Fruit fly (Drosophila melanogaster): ENCODE results near the gene ko.

ko gene

DNA sequence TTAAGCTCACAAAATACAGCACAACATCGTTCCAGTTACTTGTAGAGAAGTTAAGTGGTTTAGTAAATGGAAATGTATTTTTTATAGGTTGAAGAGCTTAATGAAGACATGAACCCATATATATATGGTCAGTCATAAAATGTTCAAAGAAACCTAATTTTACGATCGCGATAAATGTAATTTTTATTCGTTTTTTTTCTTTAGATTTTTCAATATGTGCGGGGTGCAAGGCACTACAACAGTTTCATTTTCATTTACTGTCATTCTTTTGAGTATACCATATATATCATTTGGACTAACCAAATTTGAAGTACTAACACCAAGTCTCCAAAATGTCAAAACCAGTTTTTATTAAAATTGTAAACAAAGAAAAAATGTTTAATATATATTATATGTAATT is 7.5 kb downstream of the ko start, which contains the start of gene CG33284:
TSS of gene CG33284 (plus strand) at position 301 of the 400 bp plus-strand sequence.
- TF ChIP-seq CG1620 (GFP tag; optimal IDR thresholded peaks at IDR 0.05): no peak
- no peak for TF ChIP-seq CG7101 (tag; optimal IDR thresholded peaks at IDR 0.05)
- TF ChIP-seq kay (GFP tag; ENCODE audit: borderline replicate concordance): no peak
- TF ChIP-seq Hr96 (GFP tag; optimal IDR thresholded peaks at IDR 0.05): no peak
- no peak for TF ChIP-seq cnc (optimal IDR thresholded peaks at IDR 0.05)
- TF ChIP-seq cic (GFP tag; optimal IDR thresholded peaks at IDR 0.05): no peak
- TF ChIP-seq CG33017 (tag; optimal IDR thresholded peaks at IDR 0.05): no peak
- TF ChIP-seq Mnt (GFP tag; optimal IDR thresholded peaks at IDR 0.05): no peak
- TF ChIP-seq CG11617 (GFP tag; optimal IDR thresholded peaks at IDR 0.05): no peak
- no peak for TF ChIP-seq Crg-1 (GFP tag; optimal IDR thresholded peaks at IDR 0.05)
- TF ChIP-seq Clk (GFP tag; optimal IDR thresholded peaks at IDR 0.05): no peak
- no peak for TF ChIP-seq tj (GFP tag; optimal IDR thresholded peaks at IDR 0.05)

DNA sequence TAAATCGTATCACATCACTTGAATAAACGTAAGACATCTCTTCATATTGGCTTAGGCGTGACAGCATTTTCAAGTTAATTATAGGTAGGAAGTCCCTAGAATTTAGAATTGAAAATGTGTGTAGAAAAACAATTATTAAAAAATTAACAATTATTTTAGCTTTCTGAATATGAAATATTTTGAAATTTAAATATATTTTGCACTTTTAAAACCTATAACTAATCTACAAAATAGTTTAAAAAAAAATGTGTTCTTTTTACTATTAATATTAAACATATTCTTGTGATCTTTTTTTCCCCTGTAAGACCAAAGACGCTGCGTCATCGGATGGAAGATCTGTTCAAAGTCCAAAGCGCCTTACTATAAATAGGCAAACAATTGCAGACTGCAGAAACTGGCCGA is 8.4 kb downstream of the ko start:
- TF ChIP-seq CG33017 (tag; optimal IDR thresholded peaks at IDR 0.05) (no peak), kay (GFP tag; ENCODE audit: borderline replicate concordance) (no peak), cnc (optimal IDR thresholded peaks at IDR 0.05) (no peak), Clk (GFP tag; optimal IDR thresholded peaks at IDR 0.05) (no peak), Mnt (GFP tag; optimal IDR thresholded peaks at IDR 0.05) (no peak), ovo (GFP tag; optimal IDR thresholded peaks at IDR 0.05) (no peak), toe (GFP tag; optimal IDR thresholded peaks at IDR 0.05) (no peak), CG5204 (GFP tag; optimal IDR thresholded peaks at IDR 0.05) (no peak), bab1 (GFP tag; optimal IDR thresholded peaks at IDR 0.05) (no peak), CG14711 (tag; optimal IDR thresholded peaks at IDR 0.05) (no peak), tj (GFP tag; optimal IDR thresholded peaks at IDR 0.05) (no peak), pad (GFP tag; optimal IDR thresholded peaks at IDR 0.05) (no peak), CG7101 (tag; optimal IDR thresholded peaks at IDR 0.05) (no peak), CG7045 (GFP tag; optimal IDR thresholded peaks at IDR 0.05) (no peak), cic (GFP tag; optimal IDR thresholded peaks at IDR 0.05) (no peak), CG11617 (GFP tag; optimal IDR thresholded peaks at IDR 0.05) (no peak), CG1620 (GFP tag; optimal IDR thresholded peaks at IDR 0.05) (no peak), Crg-1 (GFP tag; optimal IDR thresholded peaks at IDR 0.05) (no peak), Hr96 (GFP tag; optimal IDR thresholded peaks at IDR 0.05) (no peak), CG12768 (GFP tag; optimal IDR thresholded peaks at IDR 0.05) (no peak)

DNA sequence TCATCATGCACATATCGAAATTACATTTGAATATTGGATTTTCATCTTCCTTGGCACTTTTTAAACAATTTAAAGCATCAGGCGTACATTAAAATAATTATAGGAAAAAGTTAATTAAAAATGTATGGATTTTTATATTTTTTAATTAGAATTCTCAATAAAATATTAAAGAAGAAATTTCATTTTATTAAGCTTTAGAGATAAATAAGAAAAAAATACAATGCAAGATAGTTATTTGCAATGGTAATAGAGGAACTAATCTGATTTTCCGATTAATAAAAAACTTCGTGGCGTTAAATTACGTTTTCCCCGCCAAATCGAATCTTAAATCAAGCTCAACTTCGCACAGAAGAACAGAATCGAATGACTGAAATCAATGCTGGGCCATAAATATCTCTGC is 9.6 kb downstream of the ko start, which contains the start of gene CG43938:
TSS of gene CG43938 (plus strand) at position 301 of the 400 bp plus-strand sequence.
- no peak for TF ChIP-seq cic (GFP tag; optimal IDR thresholded peaks at IDR 0.05)
- TF ChIP-seq Hr96 (GFP tag; optimal IDR thresholded peaks at IDR 0.05): no peak
- TF ChIP-seq Mnt (GFP tag; optimal IDR thresholded peaks at IDR 0.05): no peak
- TF ChIP-seq CG5204 (GFP tag; optimal IDR thresholded peaks at IDR 0.05): no peak
- no peak for TF ChIP-seq CG33017 (tag; optimal IDR thresholded peaks at IDR 0.05)

DNA sequence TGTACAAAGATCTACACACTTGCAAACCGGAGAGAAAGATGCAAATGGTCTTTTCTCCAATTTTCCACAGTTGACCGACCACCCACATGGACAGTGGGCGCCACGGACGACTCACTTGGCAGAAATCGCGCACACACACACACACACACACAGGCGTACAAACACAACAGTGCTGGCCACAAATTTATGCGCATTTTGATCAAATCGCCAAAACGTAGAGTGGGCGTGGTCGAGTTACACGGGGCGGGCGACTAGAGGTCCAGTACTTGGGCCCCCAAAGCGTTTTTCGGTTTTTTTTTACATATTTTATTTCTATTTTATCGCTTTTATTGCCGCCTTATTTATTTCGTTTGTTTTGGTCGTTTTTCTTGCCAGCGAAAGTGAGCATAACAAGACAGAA is 12.4 kb downstream of the ko start:
- no peak for TF ChIP-seq CG11617 (GFP tag; optimal IDR thresholded peaks at IDR 0.05)
- TF ChIP-seq Clk (GFP tag; optimal IDR thresholded peaks at IDR 0.05): no peak
- TF ChIP-seq Hr96 (GFP tag; optimal IDR thresholded peaks at IDR 0.05): no peak
- TF ChIP-seq Mnt (GFP tag; optimal IDR thresholded peaks at IDR 0.05): no peak
- TF ChIP-seq Crg-1 (GFP tag; optimal IDR thresholded peaks at IDR 0.05): no peak
- TF ChIP-seq CG14711 (tag; optimal IDR thresholded peaks at IDR 0.05): no peak
- TF ChIP-seq kay (GFP tag; ENCODE audit: borderline replicate concordance): no peak
- TF ChIP-seq CG5204 (GFP tag; optimal IDR thresholded peaks at IDR 0.05): no peak
- no peak for TF ChIP-seq bab1 (GFP tag; optimal IDR thresholded peaks at IDR 0.05)
- no peak for TF ChIP-seq cnc (optimal IDR thresholded peaks at IDR 0.05)
- no peak for TF ChIP-seq pad (GFP tag; optimal IDR thresholded peaks at IDR 0.05)
- TF ChIP-seq ovo (GFP tag; optimal IDR thresholded peaks at IDR 0.05): no peak
- TF ChIP-seq toe (GFP tag; optimal IDR thresholded peaks at IDR 0.05): no peak
- TF ChIP-seq CG12768 (GFP tag; optimal IDR thresholded peaks at IDR 0.05): no peak
- TF ChIP-seq CG33017 (tag; optimal IDR thresholded peaks at IDR 0.05): no peak
- TF ChIP-seq CG7101 (tag; optimal IDR thresholded peaks at IDR 0.05): no peak
- no peak for TF ChIP-seq cic (GFP tag; optimal IDR thresholded peaks at IDR 0.05)
- TF ChIP-seq tj (GFP tag; optimal IDR thresholded peaks at IDR 0.05): no peak
- no peak for TF ChIP-seq CG1620 (GFP tag; optimal IDR thresholded peaks at IDR 0.05)

DNA sequence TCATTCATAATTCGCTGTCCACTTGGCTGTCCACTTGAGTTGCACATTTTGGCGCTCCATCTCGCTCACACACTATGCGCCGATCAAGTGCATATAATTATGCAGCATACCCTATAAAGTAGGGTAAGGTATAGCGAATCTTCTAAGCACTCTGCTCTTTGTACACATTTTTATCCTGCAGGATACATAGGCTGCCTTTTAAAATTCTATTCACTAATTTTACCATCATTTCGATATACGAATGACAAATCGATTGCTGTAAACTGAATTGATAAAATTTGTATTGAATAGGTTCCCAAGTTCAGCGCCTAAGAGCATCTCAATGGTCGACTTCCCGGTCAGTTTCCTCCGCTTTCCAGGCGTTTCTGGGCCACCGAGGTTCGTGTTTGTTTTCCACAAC is 17.9 kb downstream of the ko start:
- TF ChIP-seq kay (GFP tag; ENCODE audit: borderline replicate concordance): no peak
- TF ChIP-seq CG1620 (GFP tag; optimal IDR thresholded peaks at IDR 0.05): no peak
- TF ChIP-seq Hr96 (GFP tag; optimal IDR thresholded peaks at IDR 0.05): no peak
- TF ChIP-seq CG14711 (tag; optimal IDR thresholded peaks at IDR 0.05): no peak
- no peak for TF ChIP-seq CG7045 (GFP tag; optimal IDR thresholded peaks at IDR 0.05)
- no peak for TF ChIP-seq cnc (optimal IDR thresholded peaks at IDR 0.05)
- no peak for TF ChIP-seq CG7101 (tag; optimal IDR thresholded peaks at IDR 0.05)
- no peak for TF ChIP-seq toe (GFP tag; optimal IDR thresholded peaks at IDR 0.05)

DNA sequence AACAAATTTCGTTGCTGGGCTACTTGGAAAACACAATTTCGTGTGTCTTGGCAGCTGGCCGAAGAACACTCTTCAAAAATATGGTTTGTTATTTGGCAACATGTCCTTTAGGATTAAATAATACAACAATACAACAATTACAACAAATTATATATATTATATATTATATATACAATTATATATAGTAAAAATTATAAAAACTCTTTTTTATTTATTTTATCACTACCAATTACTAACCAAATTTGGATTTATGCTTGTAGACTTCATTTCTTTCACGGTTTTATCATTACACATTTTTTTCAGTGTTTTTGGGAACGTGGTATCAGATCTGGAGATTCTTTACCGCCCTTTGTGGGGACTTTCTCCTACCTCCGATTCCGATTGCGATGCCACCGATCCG is 22.5 kb downstream of the ko start:
- TF ChIP-seq CG14711 (tag; optimal IDR thresholded peaks at IDR 0.05) (no peak), Hr96 (GFP tag; optimal IDR thresholded peaks at IDR 0.05) (no peak), tj (GFP tag; optimal IDR thresholded peaks at IDR 0.05) (no peak), ovo (GFP tag; optimal IDR thresholded peaks at IDR 0.05) (no peak), Mnt (GFP tag; optimal IDR thresholded peaks at IDR 0.05) (no peak), Crg-1 (GFP tag; optimal IDR thresholded peaks at IDR 0.05) (no peak), cnc (optimal IDR thresholded peaks at IDR 0.05) (no peak), CG33017 (tag; optimal IDR thresholded peaks at IDR 0.05) (no peak), CG5204 (GFP tag; optimal IDR thresholded peaks at IDR 0.05) (no peak)

DNA sequence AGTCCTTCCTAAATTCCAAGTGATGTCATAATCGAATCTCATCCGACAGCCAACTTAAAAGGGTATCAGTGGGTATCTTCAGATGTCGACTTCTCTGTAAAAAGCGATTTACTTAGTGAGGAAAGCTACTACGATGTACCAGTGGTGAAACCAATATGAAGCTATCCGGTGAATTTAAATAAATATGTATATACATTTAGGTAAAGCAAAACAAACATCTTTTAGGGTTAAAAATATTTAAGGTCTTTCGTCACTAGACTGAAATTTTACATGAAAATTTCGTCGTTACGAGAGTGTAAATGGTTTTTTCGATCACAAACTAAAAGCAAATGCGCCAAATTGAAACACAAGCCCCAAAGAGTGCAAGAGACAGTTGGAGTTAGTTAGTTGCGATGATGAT is 24.1 kb downstream of the ko start:
- no peak for TF ChIP-seq pad (GFP tag; optimal IDR thresholded peaks at IDR 0.05)
- TF ChIP-seq toe (GFP tag; optimal IDR thresholded peaks at IDR 0.05): no peak
- TF ChIP-seq CG7045 (GFP tag; optimal IDR thresholded peaks at IDR 0.05): no peak
- no peak for TF ChIP-seq CG14711 (tag; optimal IDR thresholded peaks at IDR 0.05)
- TF ChIP-seq Mnt (GFP tag; optimal IDR thresholded peaks at IDR 0.05): no peak
- no peak for TF ChIP-seq kay (GFP tag; ENCODE audit: borderline replicate concordance)
- no peak for TF ChIP-seq ovo (GFP tag; optimal IDR thresholded peaks at IDR 0.05)
- TF ChIP-seq tj (GFP tag; optimal IDR thresholded peaks at IDR 0.05): no peak
- no peak for TF ChIP-seq bab1 (GFP tag; optimal IDR thresholded peaks at IDR 0.05)
- no peak for TF ChIP-seq CG5204 (GFP tag; optimal IDR thresholded peaks at IDR 0.05)
- no peak for TF ChIP-seq cic (GFP tag; optimal IDR thresholded peaks at IDR 0.05)
- no peak for TF ChIP-seq CG7101 (tag; optimal IDR thresholded peaks at IDR 0.05)
- TF ChIP-seq Crg-1 (GFP tag; optimal IDR thresholded peaks at IDR 0.05): no peak
- no peak for TF ChIP-seq cnc (optimal IDR thresholded peaks at IDR 0.05)
- TF ChIP-seq CG1620 (GFP tag; optimal IDR thresholded peaks at IDR 0.05): no peak
- no peak for TF ChIP-seq CG11617 (GFP tag; optimal IDR thresholded peaks at IDR 0.05)
- no peak for TF ChIP-seq CG33017 (tag; optimal IDR thresholded peaks at IDR 0.05)
- TF ChIP-seq CG12768 (GFP tag; optimal IDR thresholded peaks at IDR 0.05): no peak
